Worm (Caenorhabditis elegans) whole organism, young adult: ENCODE data around the gene col-88.
A peak's percentile ranks its signal among the peaks of the same experiment; 100 is the strongest.

Experiments used
- B0019.2 ChIP-seq: fragments of 200-800 bp; sonication (Bioruptor generic); conservative IDR thresholded peaks from 2 replicates; pipeline ENCODE4 v1.3.6; 2022; ENCODE audit warnings: missing genetic modification reagents, missing genetic modification characterization, missing compliant biosample characterization
- C06A6.2 ChIP-seq: fragments of 200-800 bp; sonication (Bioruptor generic); conservative IDR thresholded peaks from 2 replicates; pipeline ENCODE4 v1.3.6; 2022; ENCODE audit warnings: missing genetic modification characterization, missing compliant biosample characterization
- F10E7.11 ChIP-seq: sonication (generic microtip); optimal IDR thresholded peaks from 2 replicates; lab custom pipeline; 2017; ENCODE audit warnings: mild to moderate bottlenecking, missing genetic modification characterization, moderate library complexity, missing compliant biosample characterization
- F22D6.2 ChIP-seq: sonication (generic microtip); optimal IDR thresholded peaks from 2 replicates; lab custom pipeline; 2016; ENCODE audit warnings: mild to moderate bottlenecking, missing genetic modification characterization, missing compliant biosample characterization
- F33H1.4 ChIP-seq: fragments of 200-800 bp; sonication (Bioruptor generic); IDR thresholded peaks from 2 replicates; pipeline ENCODE4 v1.3.6; 2022; ENCODE audit warnings: missing genetic modification reagents, missing genetic modification characterization, missing compliant biosample characterization
- Y53G8AR.9 ChIP-seq: fragments of 200-800 bp; sonication (Bioruptor generic); conservative IDR thresholded peaks from 2 replicates; pipeline ENCODE4 v1.3.6; 2022; ENCODE audit warnings: missing genetic modification reagents, missing genetic modification characterization, missing compliant biosample characterization
- akir-1 ChIP-seq: fragments of 200-800 bp; sonication (Bioruptor generic); optimal IDR thresholded peaks from 2 replicates; lab custom pipeline; 2018; ENCODE audit warnings: mild to moderate bottlenecking, missing genetic modification characterization, moderate library complexity, missing compliant biosample characterization
- attf-5 ChIP-seq: fragments of 200-800 bp; sonication (Bioruptor generic); optimal IDR thresholded peaks from 2 replicates; lab custom pipeline; 2018; ENCODE audit warnings: mild to moderate bottlenecking, missing genetic modification characterization, missing compliant biosample characterization
- attf-6 ChIP-seq: fragments of 200-800 bp; sonication (Bioruptor generic); IDR thresholded peaks from 2 replicates; pipeline ENCODE4 v1.3.6; 2022; ENCODE audit warnings: missing genetic modification reagents, missing genetic modification characterization, missing compliant biosample characterization
- bed-2 ChIP-seq: fragments of 200-800 bp; sonication (Bioruptor generic); IDR thresholded peaks from 2 replicates; pipeline ENCODE4 v1.3.6; 2022; ENCODE audit warnings: missing genetic modification reagents, missing genetic modification characterization, missing compliant biosample characterization
- cebp-1 ChIP-seq, 2 experiments: fragments of 200-800 bp in 1 of 2; sonication (Bioruptor generic) in 1 of 2; sonication (generic microtip) in 1 of 2; IDR thresholded peaks in 1 of 2; optimal IDR thresholded peaks in 1 of 2; 2 replicates each; pipeline versions ENCODE4 v1.3.6 to Lab custom; 2017 to 2022; ENCODE audit warnings: missing compliant biosample characterization in 2 of 2, missing genetic modification characterization in 2 of 2, mild to moderate bottlenecking in 1 of 2, missing genetic modification reagents in 1 of 2, moderate library complexity in 1 of 2
- ceh-100 ChIP-seq: fragments of 200-800 bp; sonication (Bioruptor generic); IDR thresholded peaks from 2 replicates; pipeline ENCODE4 v1.3.6; 2022; ENCODE audit warnings: missing genetic modification reagents, missing genetic modification characterization, missing compliant biosample characterization
- ceh-27 ChIP-seq: fragments of 200-800 bp; sonication (Bioruptor generic); optimal IDR thresholded peaks from 2 replicates; lab custom pipeline; 2018; ENCODE audit warnings: mild to moderate bottlenecking, missing genetic modification characterization, moderate library complexity, missing compliant biosample characterization
- chd-7 ChIP-seq: sonication (generic microtip); optimal IDR thresholded peaks from 2 replicates; lab custom pipeline; 2016; ENCODE audit warnings: mild to moderate bottlenecking, missing genetic modification characterization, moderate library complexity, missing compliant biosample characterization
- dox-1 ChIP-seq: fragments of 200-800 bp; sonication (Bioruptor generic); IDR thresholded peaks from 2 replicates; pipeline ENCODE4 v1.3.6; 2022; ENCODE audit warnings: missing genetic modification reagents, missing genetic modification characterization, missing compliant biosample characterization
- ekl-4 ChIP-seq: fragments of 200-800 bp; sonication (Bioruptor generic); IDR thresholded peaks from 2 replicates; pipeline ENCODE4 v1.3.6; 2022; ENCODE audit warnings: missing genetic modification reagents, missing genetic modification characterization, missing compliant biosample characterization
- hlh-12 ChIP-seq: sonication (generic microtip); optimal IDR thresholded peaks from 2 replicates; lab custom pipeline; 2016; ENCODE audit warnings: missing genetic modification characterization, missing compliant biosample characterization
- hmg-1.2 ChIP-seq: fragments of 200-800 bp; sonication (Bioruptor generic); IDR thresholded peaks from 2 replicates; pipeline ENCODE4 v1.3.6; 2022; ENCODE audit warnings: missing genetic modification reagents, missing genetic modification characterization, missing compliant biosample characterization
- hrde-1 ChIP-seq: sonication (generic microtip); optimal IDR thresholded peaks from 2 replicates; lab custom pipeline; 2016; ENCODE audit warnings: missing genetic modification characterization, mild to moderate bottlenecking, missing compliant biosample characterization, moderate library complexity, missing genotype, missing genetic modification reagents, borderline replicate concordance
- lin-26 ChIP-seq: fragments of 200-800 bp; sonication (Bioruptor generic); IDR thresholded peaks from 2 replicates; pipeline ENCODE4 v1.3.6; 2022; ENCODE audit warnings: missing genetic modification reagents, missing genetic modification characterization, missing compliant biosample characterization
- lin-35 ChIP-seq, 3 experiments: fragments of 150-350 bp in 2 of 3; sonication (generic microtip) in 1 of 3; optimal IDR thresholded peaks; 2 replicates each; lab custom pipeline; 2014 to 2018; ENCODE audit warnings: missing biosample characterization in 3 of 3, missing genetic modification characterization in 3 of 3, missing genetic modification reagents in 3 of 3
- lin-40 ChIP-seq: sonication (generic microtip); optimal IDR thresholded peaks from 2 replicates; lab custom pipeline; 2016; ENCODE audit warnings: missing genetic modification characterization, mild to moderate bottlenecking, missing compliant biosample characterization, missing genotype, missing genetic modification reagents
- lin-54 ChIP-seq: fragments of 200-800 bp; sonication (Bioruptor generic); optimal IDR thresholded peaks from 2 replicates; lab custom pipeline; 2018; ENCODE audit warnings: mild to moderate bottlenecking, missing genetic modification characterization, missing compliant biosample characterization
- lsy-27 ChIP-seq: sonication (generic microtip); optimal IDR thresholded peaks from 2 replicates; lab custom pipeline; 2017; ENCODE audit warnings: missing genetic modification characterization, mild to moderate bottlenecking, missing compliant biosample characterization, antibody characterized with exemption, missing genotype, borderline replicate concordance; ENCODE audit not compliant: insufficient read depth
- nfyb-1 ChIP-seq: fragments of 200-800 bp; sonication (Bioruptor generic); IDR thresholded peaks from 2 replicates; pipeline ENCODE4 v1.3.6; 2022; ENCODE audit warnings: missing genetic modification reagents, missing genetic modification characterization, missing compliant biosample characterization
- nhr-80 ChIP-seq: sonication (generic microtip); optimal IDR thresholded peaks from 2 replicates; lab custom pipeline; 2016; ENCODE audit warnings: missing genetic modification characterization, missing compliant biosample characterization
- nhr-90 ChIP-seq: sonication (generic microtip); optimal IDR thresholded peaks from 2 replicates; lab custom pipeline; 2016; ENCODE audit warnings: missing genotype, mild to moderate bottlenecking, missing genetic modification characterization, missing compliant biosample characterization
- pbrm-1 ChIP-seq: fragments of 200-800 bp; sonication (Bioruptor generic); IDR thresholded peaks from 2 replicates; pipeline ENCODE4 v1.3.6; 2022; ENCODE audit warnings: missing genetic modification reagents, missing genetic modification characterization, missing compliant biosample characterization
- rcor-1 ChIP-seq: fragments of 200-800 bp; sonication (Bioruptor generic); IDR thresholded peaks from 2 replicates; pipeline ENCODE4 v1.3.6; 2022; ENCODE audit warnings: missing genetic modification reagents, missing genetic modification characterization, missing compliant biosample characterization
- rec-8 ChIP-seq, 2 experiments: sonication (generic microtip); optimal IDR thresholded peaks; 2 replicates each; lab custom pipeline; 2016; ENCODE audit warnings: mild to moderate bottlenecking in 2 of 2, missing genetic modification characterization in 2 of 2, missing genetic modification reagents in 2 of 2, missing genotype in 2 of 2, missing biosample characterization in 1 of 2, missing compliant biosample characterization in 1 of 2, moderate library complexity in 1 of 2
- sea-2 ChIP-seq: fragments of 200-800 bp; sonication (Bioruptor generic); IDR thresholded peaks from 2 replicates; pipeline ENCODE4 v1.3.6; 2022; ENCODE audit warnings: missing genetic modification characterization, missing compliant biosample characterization
- snpc-4 ChIP-seq, 5 experiments: fragments of 150-350 bp in 1 of 5; sonication (generic microtip) in 4 of 5; optimal IDR thresholded peaks; 2 replicates each; lab custom pipeline; 2014 to 2018; ENCODE audit warnings: missing genetic modification characterization in 5 of 5, missing biosample characterization in 3 of 5, antibody characterized with exemption in 2 of 5, mild to moderate bottlenecking in 2 of 5, missing compliant biosample characterization in 2 of 5, missing genotype in 2 of 5, moderate library complexity in 2 of 5, missing genetic modification reagents in 1 of 5
- tbx-9 ChIP-seq: sonication (generic microtip); optimal IDR thresholded peaks from 2 replicates; lab custom pipeline; 2016; ENCODE audit warnings: borderline replicate concordance, missing genetic modification characterization, inconsistent platforms, missing compliant biosample characterization
- unc-62 ChIP-seq: fragments of 150-350 bp; optimal IDR thresholded peaks from 2 replicates; lab custom pipeline; 2014; ENCODE audit warnings: missing biosample characterization, missing genetic modification reagents, missing genetic modification characterization
- zfh-2 ChIP-seq: fragments of 200-800 bp; sonication (Bioruptor generic); conservative IDR thresholded peaks from 2 replicates; pipeline ENCODE4 v1.3.6; 2022; ENCODE audit warnings: missing genetic modification reagents, missing genetic modification characterization, missing compliant biosample characterization

col-88 gene

DNA sequence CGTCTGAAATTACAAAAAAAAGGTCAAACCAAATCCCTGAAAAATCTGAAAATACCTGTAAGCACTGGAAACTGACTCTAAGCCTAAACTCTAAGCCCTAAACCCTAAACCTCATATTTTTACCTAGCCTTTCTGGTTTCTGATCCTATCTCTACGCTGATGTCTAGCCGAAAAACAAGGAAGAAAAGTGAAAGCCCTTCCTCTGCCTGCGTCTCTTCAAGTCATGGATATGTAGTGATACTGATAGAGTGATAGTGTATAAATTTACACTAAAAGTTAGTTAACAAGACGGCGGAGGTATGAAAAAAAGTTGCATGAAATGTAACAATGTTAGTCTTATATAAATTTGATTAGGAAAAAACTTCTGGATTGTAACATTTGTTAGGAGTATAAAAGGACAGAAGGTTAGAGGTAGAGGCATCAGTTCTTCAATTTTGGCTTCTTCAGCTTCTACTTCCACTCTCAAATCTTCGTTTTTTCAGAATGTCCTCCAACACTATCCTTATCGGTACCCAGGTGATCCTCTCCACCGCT is at the start of gene col-88:
TSS of gene col-88 (plus strand) at position 484 of the 534 bp plus-strand sequence.
- TF ChIP-seq lsy-27 (tag; lab: Kevin White, UChicago): no peak
- no peak for TF ChIP-seq hlh-12 (tag; lab: Kevin White, UChicago)
- no peak for TF ChIP-seq tbx-9
- no peak for TF ChIP-seq attf-6
- TF ChIP-seq akir-1: no peak
- no peak for TF ChIP-seq ceh-100
- no peak for TF ChIP-seq F10E7.11 (tag; lab: Kevin White, UChicago)
- TF ChIP-seq F22D6.2 (tag; lab: Kevin White, UChicago): no peak
- no peak for TF ChIP-seq C06A6.2 (GFP tag; lab: Robert Waterston, UW)
- TF ChIP-seq unc-62 (GFP tag; lab: Kevin White, UChicago): no peak
- no peak for TF ChIP-seq B0019.2 (GFP tag; lab: Robert Waterston, UW)
- no peak for TF ChIP-seq bed-2 (GFP tag; lab: Robert Waterston, UW)
- no peak for TF ChIP-seq lin-54 (GFP tag; lab: Kevin White, UChicago)
- TF ChIP-seq, all 124 proteins: peak for 0

DNA sequence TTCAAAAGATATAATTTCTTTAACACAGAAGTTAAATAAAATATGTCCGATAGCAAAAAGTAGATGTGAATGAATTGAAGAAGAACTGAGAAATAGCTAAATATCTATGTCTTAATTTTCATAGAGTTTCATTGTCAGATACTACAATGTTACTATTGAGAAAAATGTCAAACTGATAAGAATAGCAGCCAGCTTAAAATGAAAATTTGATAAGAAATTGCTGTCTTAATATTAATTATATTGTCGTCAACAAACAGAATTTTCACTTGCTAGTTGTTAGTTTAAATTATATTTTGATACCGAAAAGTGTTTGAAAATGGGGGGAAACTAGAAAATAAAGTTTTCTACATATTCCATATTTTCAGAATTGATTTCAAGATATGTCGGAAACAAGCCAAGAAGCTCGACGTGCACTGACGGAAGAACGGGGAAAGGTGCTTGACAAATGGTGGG is 37.9 kb upstream of the col-88 start, which contains the start of the genes fbxa-6, cTel54X.2 and npr-30:
TSS of gene fbxa-6 (minus strand) at position 179 of the 453 bp plus-strand sequence.
TSS of gene cTel54X.2 (plus strand) at position 360 of the 453 bp plus-strand sequence.
TSS of gene npr-30 (plus strand) at position 403 of the 453 bp plus-strand sequence.
- TF ChIP-seq nhr-80 (tag; lab: Kevin White, UChicago): peak; percentile 64
- TF ChIP-seq hrde-1: no peak

DNA sequence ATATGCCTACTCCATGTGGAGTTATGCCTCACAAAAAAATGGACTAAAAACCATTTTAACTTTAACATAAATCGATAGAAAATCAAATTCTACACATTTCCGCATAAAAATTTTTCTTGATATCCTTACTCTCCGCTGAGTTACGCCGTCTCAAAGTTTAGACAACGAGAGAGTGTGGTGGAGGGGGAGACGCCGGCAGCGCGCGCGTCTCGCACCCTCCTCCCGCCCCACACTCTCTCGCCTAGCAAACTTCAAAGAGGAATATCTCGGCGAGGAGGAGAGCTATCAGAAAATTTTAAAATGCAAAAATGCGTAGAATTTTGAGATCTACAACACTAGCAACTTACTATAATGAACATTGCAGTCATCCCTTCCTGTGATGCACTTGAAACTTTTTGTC is 26.7 kb upstream of the col-88 start:
- TF ChIP-seq hmg-1.2 (GFP tag; lab: Robert Waterston, UW) (peak; percentile 81), lin-26 (GFP tag; lab: Robert Waterston, UW) (no peak), nhr-90 (tag; lab: Kevin White, UChicago) (no peak), zfh-2 (GFP tag; lab: Robert Waterston, UW) (peak; percentile 57; the same call in 1 of the 2 replicates), Y53G8AR.9 (GFP tag; lab: Robert Waterston, UW) (no peak), snpc-4 (GFP tag; optimal IDR thresholded peaks at IDR 0.05; lab: Kevin White, UChicago) (no peak), snpc-4 (tag; optimal IDR thresholded peaks at IDR 0.05; lab: Kevin White, UChicago) (no peak), ekl-4 (GFP tag; lab: Robert Waterston, UW) (no peak), rcor-1 (GFP tag; lab: Robert Waterston, UW) (no peak), rec-8 (tag; optimal IDR thresholded peaks at IDR 0.05; lab: Kevin White, UChicago) (no peak), akir-1 (no peak), lin-35 (GFP tag; optimal IDR thresholded peaks at IDR 0.05; lab: Kevin White, UChicago) (no peak)

DNA sequence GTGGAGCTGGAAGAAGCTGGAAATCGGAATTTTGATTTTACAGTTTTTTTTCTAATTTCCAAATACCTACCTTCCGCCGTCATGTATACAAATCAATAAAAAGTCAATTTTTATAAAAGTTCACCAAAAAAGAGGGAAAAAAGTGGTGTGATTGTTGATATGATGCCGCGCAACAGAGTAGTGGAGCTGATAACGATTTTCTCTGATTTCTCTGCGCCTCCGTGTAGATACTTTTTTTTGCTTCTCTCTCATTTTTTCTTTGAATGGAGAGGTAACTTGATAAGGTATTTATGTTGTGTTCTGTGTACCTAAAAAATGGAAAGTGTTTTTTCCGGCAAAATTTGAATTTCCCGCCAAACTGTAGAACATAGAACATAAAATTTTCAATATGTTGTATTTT is 26.2 kb upstream of the col-88 start, which contains the start of gene nhr-80:
TSS of gene nhr-80 (minus strand) at position 199 of the 400 bp plus-strand sequence.
- TF ChIP-seq chd-7 (tag; lab: Kevin White, UChicago) (no peak), nhr-80 (tag; lab: Kevin White, UChicago) (peak; percentile 89)

DNA sequence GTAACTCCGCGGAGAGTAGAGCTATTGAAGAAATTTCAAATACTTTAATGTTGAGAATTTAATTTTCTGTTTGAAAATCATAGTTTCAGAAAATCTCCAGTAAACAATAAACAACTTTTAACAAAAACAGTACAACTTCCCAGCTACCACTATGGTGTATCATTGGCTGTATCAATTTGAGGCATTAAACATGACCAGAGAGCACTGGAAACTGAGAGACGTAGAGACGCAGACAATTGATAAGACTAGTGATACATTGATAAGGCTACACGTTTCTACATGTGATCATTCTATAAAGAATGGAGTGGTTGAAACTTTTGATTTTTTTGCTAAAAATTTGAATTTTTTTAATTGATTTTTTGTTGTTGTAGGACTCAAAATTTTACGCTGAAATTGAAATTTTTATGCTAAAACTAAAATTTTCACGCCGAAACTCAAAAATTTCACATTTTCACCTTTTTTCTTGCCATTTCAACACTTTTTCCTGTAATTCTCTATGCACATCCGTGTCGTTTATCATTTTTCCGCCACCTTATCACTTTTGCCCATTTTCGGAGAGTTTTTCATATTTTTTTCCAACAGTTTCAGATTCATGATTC is 25.5 kb upstream of the col-88 start, which contains the start of gene H10E21.1:
TSS of gene H10E21.1 (plus strand) at position 549 of the 599 bp plus-strand sequence.
- TF ChIP-seq nfyb-1 (GFP tag; lab: Robert Waterston, UW): no peak
- no peak for TF ChIP-seq F33H1.4
- TF ChIP-seq sea-2: no peak
- no peak for TF ChIP-seq dox-1
- TF ChIP-seq F10E7.11 (tag; lab: Kevin White, UChicago): no peak
- no peak for TF ChIP-seq ceh-27 (GFP tag; lab: Kevin White, UChicago)
- TF ChIP-seq hmg-1.2 (GFP tag; lab: Robert Waterston, UW): peak; percentile 81
- TF ChIP-seq attf-5: peak; percentile 2
- TF ChIP-seq lin-40 (tag; lab: Kevin White, UChicago): no peak
- no peak for TF ChIP-seq nhr-90 (tag; lab: Kevin White, UChicago)
- TF ChIP-seq pbrm-1 (GFP tag; lab: Robert Waterston, UW): no peak
- peak; percentile 61 for TF ChIP-seq nhr-80 (tag; lab: Kevin White, UChicago)
- TF ChIP-seq cebp-1 (GFP tag; IDR thresholded peaks at IDR 0.05; lab: Robert Waterston, UW): no peak
- no peak for TF ChIP-seq cebp-1 (tag; optimal IDR thresholded peaks at IDR 0.05; lab: Kevin White, UChicago)
